Fruit fly (Drosophila melanogaster) whole organism, embryonic: ENCODE results near the gene CG42536.

ENCODE experiments used
- Adf1 ChIP-seq: fragments of 200-800 bp; sonication (Bioruptor generic); IDR thresholded peaks from 2 replicates; pipeline ENCODE4 v1.3.6; 2022; ENCODE audit warnings: missing biosample characterization, missing genetic modification characterization
- CG10543 ChIP-seq: fragments of 200-800 bp; sonication (Bioruptor generic); optimal IDR thresholded peaks from 3 replicates; lab custom pipeline; 2017; ENCODE audit warnings: missing biosample characterization, mild to moderate bottlenecking, missing genetic modification characterization, moderate library complexity
- CG11398 ChIP-seq: fragments of 200-800 bp; sonication (Bioruptor generic); optimal IDR thresholded peaks from 2 replicates; lab custom pipeline; 2016; ENCODE audit warnings: missing biosample characterization, missing genetic modification characterization
- CG11696 ChIP-seq: fragments of 200-800 bp; sonication (Bioruptor generic); IDR thresholded peaks from 2 replicates; pipeline ENCODE4 v1.3.6; 2022; ENCODE audit warnings: missing biosample characterization, missing genetic modification characterization
- CG13894 ChIP-seq: fragments of 200-800 bp; sonication (Bioruptor generic); optimal IDR thresholded peaks from 3 replicates; lab custom pipeline; 2018; ENCODE audit warnings: missing biosample characterization, mild to moderate bottlenecking, missing genetic modification characterization, moderate library complexity
- CG15514 ChIP-seq: fragments of 200-800 bp; sonication (Bioruptor generic); optimal IDR thresholded peaks from 3 replicates; lab custom pipeline; 2017; ENCODE audit warnings: missing biosample characterization, missing genetic modification characterization, mild to moderate bottlenecking, moderate library complexity, missing genetic modification reagents
- CG16815 ChIP-seq: fragments of 200-800 bp; sonication (Bioruptor generic); optimal IDR thresholded peaks from 3 replicates; lab custom pipeline; 2017; ENCODE audit warnings: missing biosample characterization, mild to moderate bottlenecking, missing genetic modification characterization
- CG17385 ChIP-seq: fragments of 200-800 bp; sonication (Bioruptor generic); optimal IDR thresholded peaks from 3 replicates; lab custom pipeline; 2018; ENCODE audit warnings: missing biosample characterization, mild to moderate bottlenecking, missing genetic modification characterization
- CG2120 ChIP-seq: fragments of 200-800 bp; sonication (Bioruptor generic); optimal IDR thresholded peaks from 3 replicates; lab custom pipeline; 2016; ENCODE audit warnings: missing biosample characterization, missing genetic modification characterization
- CG2199 ChIP-seq: fragments of 200-800 bp; sonication (Bioruptor generic); IDR thresholded peaks from 3 replicates; pipeline ENCODE4 v1.3.6; 2022; ENCODE audit warnings: missing biosample characterization, missing genetic modification characterization
- CG2712 ChIP-seq: fragments of 200-800 bp; optimal IDR thresholded peaks from 3 replicates; lab custom pipeline; 2019; ENCODE audit warnings: missing biosample characterization, mild to moderate bottlenecking, missing genetic modification characterization, moderate library complexity
- CG32767 ChIP-seq: fragments of 200-800 bp; sonication (Bioruptor generic); IDR thresholded peaks from 2 replicates; pipeline ENCODE4 v1.3.6; 2022; ENCODE audit warnings: missing biosample characterization, missing genetic modification characterization
- CG33557 ChIP-seq: fragments of 200-800 bp; sonication (Bioruptor generic); optimal IDR thresholded peaks from 2 replicates; lab custom pipeline; 2019; ENCODE audit warnings: missing biosample characterization, mild to moderate bottlenecking, missing genetic modification characterization, moderate library complexity
- CG34224 ChIP-seq: fragments of 200-800 bp; sonication (Bioruptor generic); IDR thresholded peaks from 3 replicates; pipeline ENCODE4 v1.3.6; 2022; ENCODE audit warnings: missing biosample characterization, missing genetic modification characterization; ENCODE audit not compliant: partially characterized antibody
- CG6813 ChIP-seq: fragments of 200-800 bp; sonication (Bioruptor generic); optimal IDR thresholded peaks from 2 replicates; lab custom pipeline; 2017; ENCODE audit warnings: missing biosample characterization, missing genetic modification characterization, mild to moderate bottlenecking, moderate library complexity, missing genetic modification reagents
- CG8290 ChIP-seq, 3 experiments: fragments of 200-800 bp; sonication (Bioruptor generic); optimal IDR thresholded peaks; 2 replicates each; lab custom pipeline; 2016 to 2019; ENCODE audit warnings: missing biosample characterization in 3 of 3, missing genetic modification characterization in 3 of 3, mild to moderate bottlenecking in 2 of 3, moderate library complexity in 1 of 3
- Dbx ChIP-seq: fragments of 200-800 bp; sonication (Bioruptor generic); IDR thresholded peaks from 3 replicates; pipeline ENCODE4 v1.3.6; 2022; ENCODE audit warnings: missing biosample characterization, missing genetic modification characterization
- E2f2 ChIP-seq: fragments of 200-800 bp; sonication (Bioruptor generic); IDR thresholded peaks from 2 replicates; pipeline ENCODE4 v1.3.6; 2022; ENCODE audit warnings: missing biosample characterization, missing genetic modification characterization
- Fer2 ChIP-seq: fragments of 200-800 bp; sonication (Bioruptor generic); optimal IDR thresholded peaks from 2 replicates; lab custom pipeline; 2018; ENCODE audit warnings: missing biosample characterization, mild to moderate bottlenecking, missing genetic modification characterization, moderate library complexity
- HLHmδ ChIP-seq: fragments of 200-800 bp; sonication (Bioruptor generic); optimal IDR thresholded peaks from 2 replicates; lab custom pipeline; 2018; ENCODE audit warnings: missing biosample characterization, mild to moderate bottlenecking, missing genetic modification characterization, moderate library complexity
- Hey ChIP-seq: fragments of 200-800 bp; sonication (Bioruptor generic); optimal IDR thresholded peaks from 3 replicates; lab custom pipeline; 2018; ENCODE audit warnings: missing biosample characterization, mild to moderate bottlenecking, missing genetic modification characterization
- Hmr ChIP-seq: fragments of 200-800 bp; sonication (Bioruptor generic); optimal IDR thresholded peaks from 3 replicates; lab custom pipeline; 2017; ENCODE audit warnings: mild to moderate bottlenecking, missing biosample characterization, missing genetic modification reagents, missing genetic modification characterization
- Kr ChIP-seq: fragments of 200-800 bp; sonication (Bioruptor generic); optimal IDR thresholded peaks from 2 replicates; lab custom pipeline; 2017; ENCODE audit warnings: missing biosample characterization, mild to moderate bottlenecking, missing genetic modification characterization
- Med ChIP-seq: fragments of 200-800 bp; sonication (Bioruptor generic); peaks from one replicate; lab custom pipeline; 2016; ENCODE audit warnings: missing biosample characterization, missing genetic modification characterization, mild to moderate bottlenecking, inconsistent platforms, moderate library complexity
- Rfx ChIP-seq: fragments of 200-800 bp; sonication (Bioruptor generic); IDR thresholded peaks from 2 replicates; pipeline ENCODE4 v1.3.6; 2022; ENCODE audit warnings: missing biosample characterization, missing genetic modification characterization
- Six4 ChIP-seq: fragments of 200-800 bp; sonication (Bioruptor generic); optimal IDR thresholded peaks from 2 replicates; lab custom pipeline; 2016; ENCODE audit warnings: missing biosample characterization, missing genetic modification characterization
- Ssrp ChIP-seq: fragments of 200-800 bp; sonication (Bioruptor generic); optimal IDR thresholded peaks from 2 replicates; lab custom pipeline; 2018; ENCODE audit warnings: missing biosample characterization, mild to moderate bottlenecking, missing genetic modification characterization, moderate library complexity
- Trl ChIP-seq, 3 experiments: fragments of >200 bp in 2 of 3; fragments of 200-800 bp in 1 of 3; sonication (Bioruptor generic) in 1 of 3; optimal IDR thresholded peaks; 2 replicates in 1 of 3; 3 replicates in 2 of 3; lab custom pipeline; 2016 to 2017; ENCODE audit warnings: missing biosample characterization in 1 of 3, missing genetic modification characterization in 1 of 3
- abd-A ChIP-seq: fragments of 200-800 bp; sonication (Bioruptor generic); optimal IDR thresholded peaks from 3 replicates; lab custom pipeline; 2019; ENCODE audit warnings: missing biosample characterization, mild to moderate bottlenecking, missing genetic modification characterization, moderate library complexity
- chm ChIP-seq: fragments of 200-800 bp; sonication (Bioruptor generic); IDR thresholded peaks from 2 replicates; pipeline ENCODE4 v1.3.6; 2022; ENCODE audit warnings: missing biosample characterization, missing genetic modification characterization
- ci ChIP-seq: fragments of 200-800 bp; sonication (Bioruptor generic); IDR thresholded peaks from 3 replicates; pipeline ENCODE4 v1.3.6; 2022; ENCODE audit warnings: missing biosample characterization, missing genetic modification characterization
- crol ChIP-seq: fragments of 200-800 bp; sonication (Bioruptor generic); IDR thresholded peaks from 2 replicates; pipeline ENCODE4 v1.3.6; 2022; ENCODE audit warnings: missing biosample characterization, missing genetic modification characterization
- dan ChIP-seq: fragments of 200-800 bp; sonication (Bioruptor generic); IDR thresholded peaks from 2 replicates; pipeline ENCODE4 v1.3.6; 2022; ENCODE audit warnings: missing biosample characterization, missing genetic modification characterization
- danr ChIP-seq: fragments of 200-800 bp; sonication (Bioruptor generic); IDR thresholded peaks from 2 replicates; pipeline ENCODE4 v1.3.6; 2022; ENCODE audit warnings: missing biosample characterization, missing genetic modification characterization
- en ChIP-seq: fragments of 200-800 bp; sonication (Bioruptor generic); optimal IDR thresholded peaks from 2 replicates; lab custom pipeline; 2016; ENCODE audit warnings: missing biosample characterization, missing genetic modification characterization
- gem ChIP-seq: fragments of 200-800 bp; sonication (Bioruptor generic); optimal IDR thresholded peaks from 2 replicates; lab custom pipeline; 2019; ENCODE audit warnings: missing biosample characterization, mild to moderate bottlenecking, missing genetic modification characterization, moderate library complexity
- ind ChIP-seq: fragments of 200-800 bp; sonication (Bioruptor generic); optimal IDR thresholded peaks from 3 replicates; lab custom pipeline; 2016; ENCODE audit warnings: missing biosample characterization, missing genetic modification characterization
- insv ChIP-seq, 2 experiments: fragments of 200-800 bp; sonication (Bioruptor generic); optimal IDR thresholded peaks; 3 replicates each; lab custom pipeline; 2016 to 2018; ENCODE audit warnings: missing biosample characterization in 2 of 2, missing genetic modification characterization in 2 of 2
- klu ChIP-seq: fragments of 200-800 bp; sonication (Bioruptor generic); IDR thresholded peaks from 2 replicates; pipeline ENCODE4 v1.3.6; 2022; ENCODE audit warnings: missing biosample characterization, missing genetic modification characterization
- nom ChIP-seq: fragments of 200-800 bp; sonication (Bioruptor generic); optimal IDR thresholded peaks from 2 replicates; lab custom pipeline; 2017; ENCODE audit warnings: missing biosample characterization, missing genetic modification characterization, mild to moderate bottlenecking, moderate library complexity, missing genetic modification reagents
- slou ChIP-seq: fragments of 200-800 bp; sonication (Bioruptor generic); optimal IDR thresholded peaks from 3 replicates; lab custom pipeline; 2016; ENCODE audit warnings: missing biosample characterization, missing genetic modification characterization
- sqz ChIP-seq: fragments of 200-800 bp; sonication (Bioruptor generic); optimal IDR thresholded peaks from 3 replicates; lab custom pipeline; 2018; ENCODE audit warnings: missing biosample characterization, mild to moderate bottlenecking, missing genetic modification characterization
- sr ChIP-seq: fragments of 200-800 bp; sonication (Bioruptor generic); IDR thresholded peaks from 3 replicates; pipeline ENCODE4 v1.3.6; 2022; ENCODE audit warnings: missing biosample characterization, missing genetic modification characterization
- stwl ChIP-seq: fragments of 200-800 bp; sonication (Bioruptor generic); optimal IDR thresholded peaks from 3 replicates; lab custom pipeline; 2018; ENCODE audit warnings: missing biosample characterization, mild to moderate bottlenecking, missing genetic modification characterization, moderate library complexity
- tll ChIP-seq, 2 experiments: fragments of 200-800 bp in 1 of 2; fragments of >200 bp in 1 of 2; sonication (Bioruptor generic) in 1 of 2; optimal IDR thresholded peaks; 2 replicates each; lab custom pipeline; 2017 to 2019; ENCODE audit warnings: missing biosample characterization in 2 of 2, missing genetic modification characterization in 2 of 2, mild to moderate bottlenecking in 1 of 2, moderate library complexity in 1 of 2
- vfl ChIP-seq: fragments of 200-800 bp; sonication (Bioruptor generic); optimal IDR thresholded peaks from 2 replicates; lab custom pipeline; 2016; ENCODE audit warnings: missing biosample characterization, missing genetic modification characterization
- vvl ChIP-seq: fragments of 200-800 bp; sonication (Bioruptor generic); IDR thresholded peaks from 2 replicates; pipeline ENCODE4 v1.3.6; 2022; ENCODE audit warnings: missing biosample characterization, missing genetic modification characterization
- zf30C ChIP-seq: fragments of 200-800 bp; sonication (Bioruptor generic); optimal IDR thresholded peaks from 3 replicates; lab custom pipeline; 2018; ENCODE audit warnings: missing biosample characterization, mild to moderate bottlenecking, missing genetic modification characterization

Gene CG42536

dm6 chr3L:10674145-10674547 lies 44.3 kb upstream of the CG42536 start (continued):
- TF ChIP-seq CG8290 (GFP tag; optimal IDR thresholded peaks at IDR 0.05; lab: Kevin White, UChicago) (no peak), CG8290 (tag; optimal IDR thresholded peaks at IDR 0.05; lab: Kevin White, UChicago) (peak in 1 of 2 experiments; percentile 33), CG34224 (GFP tag; lab: Robert Waterston, UW) (0 out of 3 replicates have a peak, but pooled peaks have one; percentile 17), CG33557 (GFP tag; lab: Kevin White, UChicago) (peak; percentile 13), E2f2 (GFP tag; lab: Robert Waterston, UW) (0 out of 2 replicates have a peak, but pooled peaks have one; percentile 16), CG6813 (GFP tag; lab: Kevin White, UChicago) (peak; percentile 12), vfl (GFP tag; lab: Kevin White, UChicago) (no peak), Six4 (GFP tag; lab: Kevin White, UChicago) (no peak), nom (GFP tag; lab: Kevin White, UChicago) (peak; percentile 21), CG15514 (GFP tag; lab: Kevin White, UChicago) (no peak), stwl (peak; percentile 2), slou (GFP tag; lab: Kevin White, UChicago) (no peak), zf30C (GFP tag; lab: Kevin White, UChicago) (no peak), CG2199 (GFP tag; lab: Robert Waterston, UW) (peak; percentile 42; the same call in 1 of the 3 replicates), Trl (optimal IDR thresholded peaks at IDR 0.05; lab: Kevin White, UChicago) (peak; percentile 79 to 85), Trl (GFP tag; optimal IDR thresholded peaks at IDR 0.05; lab: Kevin White, UChicago) (no peak), tll (GFP tag; optimal IDR thresholded peaks at IDR 0.05; lab: Kevin White, UChicago) (peak in 1 of 2 experiments; percentile 26), HLHmδ (GFP tag; lab: Kevin White, UChicago) (peak; percentile 24)

- TF ChIP-seq CG10543 (GFP tag; lab: Kevin White, UChicago) (no peak), CG32767 (GFP tag; lab: Robert Waterston, UW) (peak; percentile 68; the same call in 1 of the 2 replicates), ind (GFP tag; lab: Kevin White, UChicago) (no peak), Med (peak; percentile 15), klu (GFP tag; lab: Robert Waterston, UW) (no peak), Hmr (GFP tag; lab: Kevin White, UChicago) (peak; percentile 19), gem (no peak), vvl (GFP tag; lab: Robert Waterston, UW) (no peak), CG11696 (GFP tag; lab: Robert Waterston, UW) (no peak), CG2120 (no peak), crol (GFP tag; lab: Robert Waterston, UW) (peak; percentile 90), Hey (tag; lab: Kevin White, UChicago) (peak; percentile 39), insv (GFP tag; optimal IDR thresholded peaks at IDR 0.05; lab: Kevin White, UChicago) (no peak), CG13894 (tag; lab: Kevin White, UChicago) (peak; percentile 50), ci (0 out of 3 replicates have a peak, but pooled peaks have one; percentile 30), CG16815 (GFP tag; lab: Kevin White, UChicago) (no peak), Kr (GFP tag; lab: Kevin White, UChicago) (no peak), CG17385 (peak; percentile 22), abd-A (tag; lab: Kevin White, UChicago) (peak; percentile 87), sqz (GFP tag; lab: Kevin White, UChicago) (peak; percentile 11), Dbx (0 out of 3 replicates have a peak, but pooled peaks have one; percentile 21), Adf1 (peak; percentile 42; the same call in 1 of the 2 replicates), CG11398 (GFP tag; lab: Kevin White, UChicago) (no peak), danr (no peak), chm (GFP tag; lab: Robert Waterston, UW) (0 out of 2 replicates have a peak, but pooled peaks have one; percentile 32), dan (GFP tag; lab: Robert Waterston, UW) (no peak), CG2712 (no peak), Six4 (GFP tag; lab: Kevin White, UChicago) (no peak), Rfx (peak; percentile 5; the same call in 1 of the 2 replicates), Ssrp (no peak), Fer2 (tag; lab: Kevin White, UChicago) (no peak), sr (peak; percentile 49; the same call in 2 of the 3 replicates), en (GFP tag; lab: Kevin White, UChicago) (no peak)
Observed at dm6 chr3L:10672540-10672939, 42.7 kb upstream of the CG42536 start.
